Worm (Caenorhabditis elegans): ENCODE results near the gene C05C10.5.

The C05C10.5 gene

DNA sequence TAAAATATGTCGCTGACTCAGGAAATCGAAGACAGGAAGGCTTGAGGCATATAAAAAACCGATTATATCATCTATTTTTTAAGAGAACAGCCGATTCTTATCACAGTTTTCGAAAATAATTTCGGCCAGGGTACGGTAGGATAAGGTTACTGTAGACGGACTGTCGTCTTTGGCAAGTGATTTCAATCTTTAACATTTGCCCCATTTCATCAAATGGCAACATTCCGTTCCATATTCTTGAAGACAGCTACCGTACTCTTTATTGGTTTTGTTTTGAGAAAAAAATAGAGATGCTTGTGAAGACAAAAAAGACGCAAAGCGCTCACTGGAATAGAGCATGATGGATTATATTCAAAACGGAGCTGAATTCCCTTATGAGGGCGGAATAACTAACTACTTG is 40.1 kb upstream of the C05C10.5 start:
- TF ChIP-seq Y53G8AR.9 (GFP tag; conservative IDR thresholded peaks at IDR 0.05) (no peak), T07F8.4 (tag; optimal IDR thresholded peaks at IDR 0.05) (no peak), F39B2.1 (GFP tag; IDR thresholded peaks at IDR 0.05) (no peak), bed-2 (GFP tag; IDR thresholded peaks at IDR 0.05) (no peak), fkh-3 (tag; optimal IDR thresholded peaks at IDR 0.05) (no peak), nfyb-1 (GFP tag; IDR thresholded peaks at IDR 0.05) (no peak), lsy-27 (tag; optimal IDR thresholded peaks at IDR 0.05; ENCODE audit: borderline replicate concordance, insufficient read depth) (no peak), ceh-58 (GFP tag; IDR thresholded peaks at IDR 0.05) (no peak), attf-3 (GFP tag; conservative IDR thresholded peaks at IDR 0.05) (no peak), K11D2.4 (GFP tag; IDR thresholded peaks at IDR 0.05) (no peak), dpff-1 (tag; optimal IDR thresholded peaks at IDR 0.05) (no peak), attf-5 (GFP tag; optimal IDR thresholded peaks at IDR 0.05) (no peak), Y67H2A.10 (GFP tag; conservative IDR thresholded peaks at IDR 0.05) (no peak), B0035.1 (tag; optimal IDR thresholded peaks at IDR 0.05) (no peak), nfya-1 (tag; optimal IDR thresholded peaks at IDR 0.05; ENCODE audit: borderline replicate concordance, insufficient read depth) (no peak), ztf-22 (GFP tag; optimal IDR thresholded peaks at IDR 0.05) (no peak), madf-6 (GFP tag; IDR thresholded peaks at IDR 0.05) (no peak), mcd-1 (GFP tag; IDR thresholded peaks at IDR 0.05) (no peak), cebp-1 (GFP tag; IDR thresholded peaks at IDR 0.05) (no peak), cebp-1 (tag; optimal IDR thresholded peaks at IDR 0.05) (no peak)

DNA sequence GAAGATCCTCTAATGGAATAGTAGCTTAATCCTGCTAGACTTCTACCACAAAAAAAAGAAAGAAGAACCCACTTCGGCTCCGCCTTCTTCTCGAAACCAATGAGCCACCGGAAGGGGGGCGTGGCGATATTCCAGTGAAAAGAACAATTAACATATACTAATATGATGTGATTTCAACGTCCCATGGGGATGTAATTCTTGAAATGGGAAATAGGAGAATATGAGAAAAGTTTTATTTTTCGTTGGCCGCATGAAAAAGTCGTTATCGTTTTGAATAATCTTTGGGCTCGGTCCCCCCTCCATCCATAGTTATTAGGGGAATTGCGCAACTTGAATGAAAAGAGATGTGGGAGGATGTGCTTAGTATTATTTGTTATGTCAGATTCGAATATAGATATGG is 38.6 kb upstream of the C05C10.5 start, which contains the start of gene unc-4:
Gene unc-4 (minus strand): TSS at position 101 of the 400 bp plus-strand sequence.
- no peak for TF ChIP-seq ama-1 (optimal IDR thresholded peaks at IDR 0.05)
- no peak for TF ChIP-seq ama-1 (GFP tag; optimal IDR thresholded peaks at IDR 0.05)
- TF ChIP-seq B0035.1 (tag; optimal IDR thresholded peaks at IDR 0.05), result no peak
- no peak for TF ChIP-seq lin-54 (GFP tag; optimal IDR thresholded peaks at IDR 0.05)
- TF ChIP-seq Y95B8A.8 (GFP tag; IDR thresholded peaks at IDR 0.05), result no peak
- no peak for TF ChIP-seq egl-18 (GFP tag; IDR thresholded peaks at IDR 0.05)
- no peak for TF ChIP-seq ceh-79 (tag; optimal IDR thresholded peaks at IDR 0.05)
- TF ChIP-seq zim-3 (tag; optimal IDR thresholded peaks at IDR 0.05), result no peak
- TF ChIP-seq madf-8 (GFP tag; conservative IDR thresholded peaks at IDR 0.05), result no peak
- TF ChIP-seq unc-62 (GFP tag; optimal IDR thresholded peaks at IDR 0.05), result no peak
- no peak for TF ChIP-seq snpc-1.3 (tag; optimal IDR thresholded peaks at IDR 0.05; ENCODE audit: insufficient read depth)
- TF ChIP-seq hlh-12 (tag; optimal IDR thresholded peaks at IDR 0.05), result no peak
- no peak for TF ChIP-seq let-526 (GFP tag; IDR thresholded peaks at IDR 0.05)
- no peak for TF ChIP-seq lsy-27 (tag; optimal IDR thresholded peaks at IDR 0.05; ENCODE audit: borderline replicate concordance, insufficient read depth)

DNA sequence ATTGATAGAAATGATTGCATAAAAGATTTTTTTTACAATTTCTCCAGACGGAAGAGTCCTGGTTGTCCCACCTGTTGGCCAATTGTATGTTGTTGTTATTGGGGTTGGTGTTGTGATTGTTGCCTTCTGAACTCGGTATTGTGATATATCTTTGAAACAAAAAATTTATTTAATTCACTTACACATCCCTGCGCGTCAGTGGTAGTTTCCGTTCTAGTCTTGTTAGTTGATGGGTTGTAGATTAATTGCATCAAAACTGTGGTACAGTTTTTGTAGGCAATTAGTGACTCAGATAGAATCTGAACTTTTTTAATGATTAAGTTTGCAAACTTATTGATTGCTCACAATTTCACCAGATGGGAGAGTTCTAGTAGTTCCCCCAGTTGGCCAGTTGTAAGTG is 34.4 kb upstream of the C05C10.5 start:
- TF ChIP-seq egl-18 (GFP tag; IDR thresholded peaks at IDR 0.05), result no peak

DNA sequence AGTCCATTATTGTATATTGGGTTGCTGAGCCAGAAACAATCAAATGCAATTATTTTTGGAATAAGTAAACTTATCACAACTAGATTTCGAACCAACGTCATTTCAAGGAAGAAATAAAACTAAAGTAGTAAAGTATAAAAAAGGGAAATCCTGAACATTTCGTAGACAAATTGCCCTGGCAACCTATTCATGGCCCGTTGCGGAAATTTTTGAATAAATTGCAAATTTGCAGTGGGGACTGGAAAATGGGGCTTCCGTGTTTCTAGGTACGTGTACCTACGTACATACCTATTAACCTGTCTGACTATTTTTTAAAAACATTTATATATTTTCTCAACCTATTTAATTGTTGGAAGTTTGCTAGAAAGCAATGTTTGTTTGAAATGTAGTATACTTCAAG is 23.8 kb upstream of the C05C10.5 start, which contains the start of gene F26C11.3:
Gene F26C11.3 (minus strand): TSS at position 101 of the 400 bp plus-strand sequence.
- TF ChIP-seq unc-62 (GFP tag; optimal IDR thresholded peaks at IDR 0.05) (no peak), Y53G8AR.9 (GFP tag; conservative IDR thresholded peaks at IDR 0.05) (no peak), nhr-90 (tag; optimal IDR thresholded peaks at IDR 0.05) (no peak)

DNA sequence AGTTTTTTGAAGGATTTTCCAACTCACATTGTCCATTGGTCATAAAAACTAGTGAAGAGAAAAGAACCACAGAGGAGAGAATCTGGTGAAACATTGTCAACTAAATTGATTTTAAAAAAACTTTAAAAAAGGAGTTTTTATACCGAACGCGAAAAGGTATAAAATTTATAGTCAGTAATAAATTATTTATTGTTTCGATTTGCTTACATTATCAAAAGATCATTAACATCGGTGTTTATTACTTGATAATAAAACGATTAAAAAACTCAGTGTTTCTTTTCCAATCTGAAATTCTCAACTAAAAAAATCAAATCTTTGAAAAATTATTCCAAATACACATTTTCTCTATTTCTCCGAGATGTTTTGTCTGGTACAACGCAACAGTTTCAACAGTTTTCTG is 22.7 kb upstream of the C05C10.5 start, which contains the start of gene F26C11.4:
Gene F26C11.4 (minus strand): TSS at position 101 of the 400 bp plus-strand sequence.
- no peak for TF ChIP-seq dpff-1 (tag; optimal IDR thresholded peaks at IDR 0.05)
- TF ChIP-seq egl-18 (GFP tag; IDR thresholded peaks at IDR 0.05), result no peak
- no peak for TF ChIP-seq ceh-91 (GFP tag; IDR thresholded peaks at IDR 0.05)
- TF ChIP-seq let-526 (GFP tag; IDR thresholded peaks at IDR 0.05), result no peak
- no peak for TF ChIP-seq nfya-2 (GFP tag; IDR thresholded peaks at IDR 0.05)
- no peak for TF ChIP-seq mes-4 (tag; optimal IDR thresholded peaks at IDR 0.05)
- no peak for TF ChIP-seq chd-7 (tag; optimal IDR thresholded peaks at IDR 0.05)
- no peak for TF ChIP-seq ekl-4 (GFP tag; IDR thresholded peaks at IDR 0.05)
- no peak for TF ChIP-seq him-1 (tag; optimal IDR thresholded peaks at IDR 0.05)
- no peak for TF ChIP-seq atf-7 (tag; optimal IDR thresholded peaks at IDR 0.05)
- TF ChIP-seq ztf-28 (GFP tag; IDR thresholded peaks at IDR 0.05), result no peak
- TF ChIP-seq C17E4.6 (GFP tag; IDR thresholded peaks at IDR 0.05), result no peak
- no peak for TF ChIP-seq attf-3 (GFP tag; conservative IDR thresholded peaks at IDR 0.05)
- no peak for TF ChIP-seq hmg-20 (GFP tag; IDR thresholded peaks at IDR 0.05)
- TF ChIP-seq F55B11.4 (tag; optimal IDR thresholded peaks at IDR 0.05; ENCODE audit: borderline replicate concordance, insufficient read depth), result no peak
